Fruit fly (Drosophila melanogaster) whole organism, prepupa: ENCODE measurements around the gene CG8349.
A peak's percentile ranks its signal among the peaks of the same experiment; 100 is the strongest.

Experiments
- Blimp-1 ChIP-seq: fragments of 200-800 bp; sonication (Bioruptor generic); optimal IDR thresholded peaks from 3 replicates; lab custom pipeline; 2017; ENCODE audit warnings: missing biosample characterization, missing genetic modification characterization, mild to moderate bottlenecking, moderate library complexity, missing genetic modification reagents
- CG10631 ChIP-seq: fragments of 200-800 bp; sonication (Bioruptor generic); optimal IDR thresholded peaks from 2 replicates; lab custom pipeline; 2016; ENCODE audit warnings: missing biosample characterization, missing genetic modification characterization
- CG10669 ChIP-seq: fragments of 200-800 bp; sonication (Bioruptor generic); optimal IDR thresholded peaks from 3 replicates; lab custom pipeline; 2018; ENCODE audit warnings: missing biosample characterization, mild to moderate bottlenecking, missing genetic modification characterization, moderate library complexity
- CG11902 ChIP-seq: fragments of 200-800 bp; sonication (Bioruptor generic); optimal IDR thresholded peaks from 3 replicates; lab custom pipeline; 2016; ENCODE audit warnings: missing biosample characterization, missing genetic modification characterization
- CG15336 ChIP-seq: fragments of 200-800 bp; sonication (Bioruptor generic); IDR thresholded peaks from 2 replicates; pipeline ENCODE4 v1.3.6; 2022; ENCODE audit warnings: missing biosample characterization, missing genetic modification characterization
- CG1621 ChIP-seq: fragments of 200-800 bp; sonication (Bioruptor generic); optimal IDR thresholded peaks from 3 replicates; lab custom pipeline; 2018; ENCODE audit warnings: missing biosample characterization, mild to moderate bottlenecking, missing genetic modification characterization
- CG3032 ChIP-seq: fragments of 200-800 bp; optimal IDR thresholded peaks from 2 replicates; lab custom pipeline; 2019; ENCODE audit warnings: missing biosample characterization, mild to moderate bottlenecking, missing genetic modification characterization, moderate library complexity
- CG31627 ChIP-seq: fragments of 200-800 bp; sonication (Bioruptor generic); optimal IDR thresholded peaks from 3 replicates; lab custom pipeline; 2016; ENCODE audit warnings: missing biosample characterization, missing genetic modification characterization
- CG32006 ChIP-seq: fragments of 200-800 bp; sonication (Bioruptor generic); optimal IDR thresholded peaks from 3 replicates; lab custom pipeline; 2017; ENCODE audit warnings: missing biosample characterization, mild to moderate bottlenecking, missing genetic modification characterization
- CG3919 ChIP-seq: fragments of 200-800 bp; sonication (Bioruptor generic); optimal IDR thresholded peaks from 3 replicates; lab custom pipeline; 2016; ENCODE audit warnings: missing biosample characterization, missing genetic modification characterization
- CG4318 ChIP-seq: fragments of 200-800 bp; sonication (Bioruptor generic); optimal IDR thresholded peaks from 3 replicates; lab custom pipeline; 2017; ENCODE audit warnings: missing biosample characterization, mild to moderate bottlenecking, missing genetic modification characterization
- CG6276 ChIP-seq: fragments of 200-800 bp; sonication (Bioruptor generic); optimal IDR thresholded peaks from 2 replicates; lab custom pipeline; 2017; ENCODE audit warnings: missing biosample characterization, mild to moderate bottlenecking, missing genetic modification characterization
- CG6792 ChIP-seq: fragments of 200-800 bp; sonication (Bioruptor generic); optimal IDR thresholded peaks from 3 replicates; lab custom pipeline; 2016; ENCODE audit warnings: missing biosample characterization, missing genetic modification characterization
- CG6854 ChIP-seq: fragments of 200-800 bp; sonication (Bioruptor generic); optimal IDR thresholded peaks from 2 replicates; lab custom pipeline; 2017; ENCODE audit warnings: missing biosample characterization, mild to moderate bottlenecking, missing genetic modification characterization
- CG7368 ChIP-seq: fragments of 200-800 bp; sonication (Bioruptor generic); optimal IDR thresholded peaks from 3 replicates; lab custom pipeline; 2016; ENCODE audit warnings: missing biosample characterization, missing genetic modification characterization
- CG8119 ChIP-seq: fragments of 200-800 bp; sonication (Bioruptor generic); IDR thresholded peaks from 3 replicates; pipeline ENCODE4 v1.3.6; 2022; ENCODE audit warnings: missing biosample characterization, missing genetic modification characterization
- CG8319 ChIP-seq: fragments of 200-800 bp; sonication (Bioruptor generic); optimal IDR thresholded peaks from 3 replicates; lab custom pipeline; 2016; ENCODE audit warnings: missing biosample characterization, missing genetic modification characterization
- CG8632 ChIP-seq: fragments of 200-800 bp; sonication (Bioruptor generic); optimal IDR thresholded peaks from 3 replicates; lab custom pipeline; 2016; ENCODE audit warnings: missing biosample characterization, missing genetic modification characterization
- CG9139 ChIP-seq: fragments of 200-800 bp; sonication (Bioruptor generic); optimal IDR thresholded peaks from 3 replicates; lab custom pipeline; 2017; ENCODE audit warnings: missing biosample characterization, mild to moderate bottlenecking, missing genetic modification characterization
- Eip75B ChIP-seq: fragments of 200-800 bp; sonication (Bioruptor generic); optimal IDR thresholded peaks from 3 replicates; lab custom pipeline; 2016; ENCODE audit warnings: missing biosample characterization, missing genetic modification characterization
- Eip78C ChIP-seq: fragments of 200-800 bp; sonication (Bioruptor generic); peaks from one replicate; lab custom pipeline; 2016; ENCODE audit warnings: missing biosample characterization, missing genetic modification characterization
- Eip93F ChIP-seq: fragments of 200-800 bp; sonication (Bioruptor generic); optimal IDR thresholded peaks from 2 replicates; lab custom pipeline; 2016; ENCODE audit warnings: missing biosample characterization, mild to moderate bottlenecking, missing genetic modification characterization
- Ets21C ChIP-seq: fragments of 200-800 bp; sonication (Bioruptor generic); optimal IDR thresholded peaks from 3 replicates; lab custom pipeline; 2016; ENCODE audit warnings: missing biosample characterization, missing genetic modification characterization
- Gug ChIP-seq: fragments of 200-800 bp; sonication (Bioruptor generic); IDR thresholded peaks from 2 replicates; pipeline ENCODE4 v1.3.6; 2022; ENCODE audit warnings: missing biosample characterization, missing genetic modification characterization
- Hr38 ChIP-seq: sonication (Bioruptor generic); optimal IDR thresholded peaks from 2 replicates; lab custom pipeline; 2016; ENCODE audit warnings: missing biosample characterization, missing genetic modification characterization
- Hr39 ChIP-seq: fragments of 200-800 bp; sonication (Bioruptor generic); optimal IDR thresholded peaks from 2 replicates; lab custom pipeline; 2016; ENCODE audit warnings: missing biosample characterization, missing genetic modification characterization
- Met ChIP-seq: fragments of 200-800 bp; sonication (Bioruptor generic); optimal IDR thresholded peaks from 3 replicates; lab custom pipeline; 2016; ENCODE audit warnings: missing biosample characterization, missing genetic modification characterization
- OdsH ChIP-seq: fragments of 200-800 bp; sonication (Bioruptor generic); optimal IDR thresholded peaks from 3 replicates; lab custom pipeline; 2016; ENCODE audit warnings: missing biosample characterization, missing genetic modification characterization
- Smox ChIP-seq: fragments of 200-800 bp; sonication (Bioruptor generic); optimal IDR thresholded peaks from 3 replicates; lab custom pipeline; 2016; ENCODE audit warnings: missing biosample characterization, missing genetic modification characterization
- Sox14 ChIP-seq: fragments of 200-800 bp; sonication (Bioruptor generic); optimal IDR thresholded peaks from 3 replicates; lab custom pipeline; 2016; ENCODE audit warnings: missing biosample characterization, missing genetic modification characterization
- Sox15 ChIP-seq: fragments of 200-800 bp; sonication (Bioruptor generic); optimal IDR thresholded peaks from 3 replicates; lab custom pipeline; 2016; ENCODE audit warnings: missing biosample characterization, missing genetic modification characterization
- achi ChIP-seq: fragments of 200-800 bp; sonication (Bioruptor generic); optimal IDR thresholded peaks from 3 replicates; lab custom pipeline; 2016; ENCODE audit warnings: missing biosample characterization, missing genetic modification characterization
- acj6 ChIP-seq: fragments of 200-800 bp; sonication (Bioruptor generic); optimal IDR thresholded peaks from 3 replicates; lab custom pipeline; 2016; ENCODE audit warnings: missing biosample characterization, missing genetic modification characterization
- cyc ChIP-seq: fragments of 200-800 bp; sonication (Bioruptor generic); optimal IDR thresholded peaks from 3 replicates; lab custom pipeline; 2016; ENCODE audit warnings: missing biosample characterization, missing genetic modification characterization
- dac ChIP-seq: fragments of 200-800 bp; sonication (Bioruptor generic); optimal IDR thresholded peaks from 2 replicates; lab custom pipeline; 2017; ENCODE audit warnings: missing biosample characterization, mild to moderate bottlenecking, missing genetic modification characterization
- dsx ChIP-seq: fragments of 200-800 bp; optimal IDR thresholded peaks from 3 replicates; lab custom pipeline; 2019; ENCODE audit warnings: missing biosample characterization, mild to moderate bottlenecking, missing genetic modification characterization, moderate library complexity; ENCODE audit not compliant: poor library complexity, severe bottlenecking
- esn ChIP-seq: fragments of 200-800 bp; sonication (Bioruptor generic); optimal IDR thresholded peaks from 2 replicates; lab custom pipeline; 2016; ENCODE audit warnings: missing biosample characterization, mild to moderate bottlenecking, missing genetic modification characterization, moderate library complexity
- fd59A ChIP-seq: fragments of 200-800 bp; sonication (Bioruptor generic); optimal IDR thresholded peaks from 2 replicates; lab custom pipeline; 2017; ENCODE audit warnings: missing biosample characterization, mild to moderate bottlenecking, missing genetic modification characterization, missing genetic modification reagents
- fd85E ChIP-seq: fragments of 200-800 bp; sonication (Bioruptor generic); optimal IDR thresholded peaks from 3 replicates; lab custom pipeline; 2016; ENCODE audit warnings: missing biosample characterization, missing genetic modification characterization
- fkh ChIP-seq: fragments of 200-800 bp; sonication (Bioruptor generic); optimal IDR thresholded peaks from 3 replicates; lab custom pipeline; 2017; ENCODE audit warnings: missing biosample characterization, mild to moderate bottlenecking, missing genetic modification characterization, moderate library complexity
- net ChIP-seq: fragments of 200-800 bp; sonication (Bioruptor generic); optimal IDR thresholded peaks from 3 replicates; lab custom pipeline; 2016; ENCODE audit warnings: missing biosample characterization, missing genetic modification characterization
- pdm3 ChIP-seq: fragments of 200-800 bp; sonication (Bioruptor generic); optimal IDR thresholded peaks from 3 replicates; lab custom pipeline; 2016; ENCODE audit warnings: missing biosample characterization, missing genetic modification characterization
- salr ChIP-seq, 2 experiments: fragments of 200-800 bp; sonication (Bioruptor generic); optimal IDR thresholded peaks; 3 replicates each; lab custom pipeline; 2016 to 2018; ENCODE audit warnings: missing biosample characterization in 2 of 2, missing genetic modification characterization in 2 of 2, mild to moderate bottlenecking in 1 of 2
- spab ChIP-seq: fragments of 200-800 bp; sonication (Bioruptor generic); optimal IDR thresholded peaks from 2 replicates; lab custom pipeline; 2017; ENCODE audit warnings: missing biosample characterization, mild to moderate bottlenecking, missing genetic modification characterization, missing genetic modification reagents
- ss ChIP-seq, 2 experiments: fragments of 200-800 bp; sonication (Bioruptor generic); optimal IDR thresholded peaks; 2 replicates in 1 of 2; 3 replicates in 1 of 2; lab custom pipeline; 2017 to 2018; ENCODE audit warnings: mild to moderate bottlenecking in 2 of 2, missing biosample characterization in 2 of 2, missing genetic modification characterization in 2 of 2, moderate library complexity in 1 of 2
- svp ChIP-seq: fragments of 200-800 bp; sonication (Bioruptor generic); peaks from one replicate; lab custom pipeline; 2016; ENCODE audit warnings: missing biosample characterization, missing genetic modification characterization
- vri ChIP-seq: fragments of 200-800 bp; sonication (Bioruptor generic); optimal IDR thresholded peaks from 3 replicates; lab custom pipeline; 2016; ENCODE audit warnings: missing biosample characterization, mild to moderate bottlenecking, missing genetic modification characterization

CG8349 gene

DNA sequence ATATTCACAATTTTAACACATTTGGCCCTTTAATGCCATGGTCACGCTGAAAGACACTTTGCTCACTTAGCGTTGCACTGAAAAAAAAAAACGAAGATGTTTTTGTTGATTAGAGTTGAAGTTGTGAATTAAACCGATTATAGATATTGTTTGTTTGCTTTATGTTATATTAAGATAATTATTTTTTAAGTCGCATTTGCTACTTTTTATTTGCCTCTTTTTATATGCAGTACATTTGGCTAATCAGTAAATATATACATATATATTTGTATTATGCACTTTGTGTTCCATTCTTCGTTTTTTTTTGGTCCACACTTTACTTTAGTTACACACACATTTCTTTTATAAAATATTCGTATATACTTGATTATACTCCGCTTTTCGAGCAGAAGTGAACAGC lies 14.5 kb downstream of the CG8349 start (continued):
- TF ChIP-seq fd85E (no peak), esn (GFP tag; lab: Kevin White, UChicago) (peak; percentile 5), CG15336 (GFP tag; lab: Robert Waterston, UW) (peak; percentile 24; the same call in 1 of the 2 replicates), CG3919 (GFP tag; lab: Kevin White, UChicago) (no peak), CG7368 (GFP tag; lab: Kevin White, UChicago) (no peak), CG8119 (GFP tag; lab: Robert Waterston, UW) (peak; percentile 26; the same call in 1 of the 3 replicates), net (GFP tag; lab: Kevin White, UChicago) (no peak), Hr39 (GFP tag; lab: Kevin White, UChicago) (no peak), CG11902 (GFP tag; lab: Kevin White, UChicago) (no peak), Eip93F (GFP tag; lab: Kevin White, UChicago) (no peak), dsx (GFP tag; lab: Kevin White, UChicago) (no peak), vri (GFP tag; lab: Kevin White, UChicago) (no peak), fd59A (no peak), CG31627 (GFP tag; lab: Kevin White, UChicago) (no peak), Ets21C (no peak), CG10669 (GFP tag; lab: Kevin White, UChicago) (peak; percentile 3), Sox15 (GFP tag; lab: Kevin White, UChicago) (peak; percentile 3), Smox (no peak), CG6792 (GFP tag; lab: Kevin White, UChicago) (no peak), achi (GFP tag; lab: Kevin White, UChicago) (no peak), Sox14 (GFP tag; lab: Kevin White, UChicago) (no peak), Blimp-1 (GFP tag; lab: Kevin White, UChicago) (no peak)

dm6 chr2L:8232389-8232788 lies 16.7 kb downstream of the CG8349 start:
- peak; percentile 49 for TF ChIP-seq cyc
- peak; percentile 91 for TF ChIP-seq CG10669 (GFP tag; lab: Kevin White, UChicago)
- peak; percentile 91 for TF ChIP-seq CG3032 (tag; lab: Kevin White, UChicago)
- TF ChIP-seq CG10631 (GFP tag; lab: Kevin White, UChicago), result peak; percentile 85
- TF ChIP-seq Eip78C (GFP tag; lab: Kevin White, UChicago), result peak; percentile 94
- peak; percentile 68 for TF ChIP-seq CG8632 (GFP tag; lab: Kevin White, UChicago)
- peak; percentile 67 for TF ChIP-seq svp
- TF ChIP-seq CG9139 (GFP tag; lab: Kevin White, UChicago), result peak; percentile 86
- TF ChIP-seq net (GFP tag; lab: Kevin White, UChicago), result peak; percentile 77
- TF ChIP-seq Hr39 (GFP tag; lab: Kevin White, UChicago), result peak; percentile 59
- TF ChIP-seq acj6 (GFP tag; lab: Kevin White, UChicago), result peak; percentile 77
- peak; percentile 78 to 86 for TF ChIP-seq salr (GFP tag; optimal IDR thresholded peaks at IDR 0.05; lab: Kevin White, UChicago)
- TF ChIP-seq Blimp-1 (GFP tag; lab: Kevin White, UChicago), result no peak
- TF ChIP-seq Sox14 (GFP tag; lab: Kevin White, UChicago), result peak; percentile 82
- peak; percentile 1 for TF ChIP-seq CG6854 (GFP tag; lab: Kevin White, UChicago)
- TF ChIP-seq dac (GFP tag; lab: Kevin White, UChicago), result peak; percentile 15
- TF ChIP-seq dsx (GFP tag; lab: Kevin White, UChicago), result peak; percentile 88
- no peak for TF ChIP-seq Hr38
- peak; percentile 73 for TF ChIP-seq Gug (GFP tag; lab: Robert Waterston, UW)
- peak; percentile 65 for TF ChIP-seq CG6276 (GFP tag; lab: Kevin White, UChicago)
- peak; percentile 82 for TF ChIP-seq OdsH (GFP tag; lab: Kevin White, UChicago)
- TF ChIP-seq esn (GFP tag; lab: Kevin White, UChicago), result peak; percentile 54
- peak; percentile 89 to 91 for TF ChIP-seq ss (GFP tag; optimal IDR thresholded peaks at IDR 0.05; lab: Kevin White, UChicago)
- TF ChIP-seq Met (GFP tag; lab: Kevin White, UChicago), result peak; percentile 72
- peak; percentile 57 for TF ChIP-seq CG31627 (GFP tag; lab: Kevin White, UChicago)
- TF ChIP-seq CG15336 (GFP tag; lab: Robert Waterston, UW), result peak; percentile 85
- peak; percentile 77 for TF ChIP-seq pdm3 (GFP tag; lab: Kevin White, UChicago)
- peak; percentile 82 for TF ChIP-seq Eip75B (GFP tag; lab: Kevin White, UChicago)
- TF ChIP-seq CG32006 (GFP tag; lab: Kevin White, UChicago), result peak; percentile 76
- peak; percentile 89 for TF ChIP-seq CG1621
- TF ChIP-seq fd59A, result peak; percentile 86
- peak; percentile 89 for TF ChIP-seq spab (GFP tag; lab: Kevin White, UChicago)
- peak; percentile 83 for TF ChIP-seq CG7368 (GFP tag; lab: Kevin White, UChicago)
- TF ChIP-seq CG4318 (GFP tag; lab: Kevin White, UChicago), result peak; percentile 57
- peak; percentile 7 for TF ChIP-seq fd85E
- peak; percentile 49 for TF ChIP-seq Smox
- TF ChIP-seq CG11902 (GFP tag; lab: Kevin White, UChicago), result peak; percentile 45
- no peak for TF ChIP-seq fkh (GFP tag; lab: Kevin White, UChicago)
- TF ChIP-seq CG8319 (GFP tag; lab: Kevin White, UChicago), result peak; percentile 70
- no peak for TF ChIP-seq vri (GFP tag; lab: Kevin White, UChicago)
